Fruit fly (Drosophila melanogaster) whole organism, embryonic: ENCODE results near the gene Chpf.
A peak's percentile ranks its signal among the peaks of the same experiment; 100 is the strongest.

Experiments
- CG10462 ChIP-seq: fragments of 200-800 bp; sonication (Bioruptor generic); optimal IDR thresholded peaks from 2 replicates; lab custom pipeline; 2016; ENCODE audit warnings: missing biosample characterization, missing genetic modification characterization
- CG10543 ChIP-seq: fragments of 200-800 bp; sonication (Bioruptor generic); optimal IDR thresholded peaks from 3 replicates; lab custom pipeline; 2017; ENCODE audit warnings: missing biosample characterization, mild to moderate bottlenecking, missing genetic modification characterization, moderate library complexity
- CG11093 ChIP-seq: fragments of 200-800 bp; sonication (Bioruptor generic); IDR thresholded peaks from 3 replicates; pipeline ENCODE4 v1.3.6; 2022; ENCODE audit warnings: missing biosample characterization, missing genetic modification characterization
- CG12071 ChIP-seq: fragments of 200-800 bp; sonication (Bioruptor generic); optimal IDR thresholded peaks from 3 replicates; lab custom pipeline; 2018; ENCODE audit warnings: missing biosample characterization, mild to moderate bottlenecking, missing genetic modification characterization
- CG12744 ChIP-seq: fragments of 200-800 bp; sonication (Bioruptor generic); optimal IDR thresholded peaks from 2 replicates; lab custom pipeline; 2016; ENCODE audit warnings: missing biosample characterization, missing genetic modification characterization
- CG15514 ChIP-seq: fragments of 200-800 bp; sonication (Bioruptor generic); optimal IDR thresholded peaks from 3 replicates; lab custom pipeline; 2017; ENCODE audit warnings: missing biosample characterization, missing genetic modification characterization, mild to moderate bottlenecking, moderate library complexity, missing genetic modification reagents
- CG15601 ChIP-seq: fragments of 200-800 bp; sonication (Bioruptor generic); optimal IDR thresholded peaks from 3 replicates; lab custom pipeline; 2019; ENCODE audit warnings: missing biosample characterization, mild to moderate bottlenecking, missing genetic modification characterization, moderate library complexity
- CG1792 ChIP-seq: fragments of 200-800 bp; sonication (Bioruptor generic); optimal IDR thresholded peaks from 2 replicates; lab custom pipeline; 2016; ENCODE audit warnings: missing biosample characterization, missing genetic modification characterization
- CG2202 ChIP-seq: fragments of 200-800 bp; sonication (Bioruptor generic); optimal IDR thresholded peaks from 2 replicates; lab custom pipeline; 2018; ENCODE audit warnings: missing biosample characterization, mild to moderate bottlenecking, missing genetic modification characterization
- CG3847 ChIP-seq: fragments of 200-800 bp; sonication (Bioruptor generic); IDR thresholded peaks from 2 replicates; pipeline ENCODE4 v1.3.6; 2022; ENCODE audit warnings: missing biosample characterization, missing genetic modification characterization
- CG4730 ChIP-seq: fragments of 200-800 bp; sonication (Bioruptor generic); IDR thresholded peaks from 2 replicates; pipeline ENCODE4 v1.3.6; 2022; ENCODE audit warnings: missing biosample characterization, missing genetic modification characterization
- CG6683 ChIP-seq: fragments of 200-800 bp; sonication (Bioruptor generic); optimal IDR thresholded peaks from 2 replicates; lab custom pipeline; 2017; ENCODE audit warnings: missing biosample characterization, mild to moderate bottlenecking, missing genetic modification characterization, missing genetic modification reagents
- CG6813 ChIP-seq: fragments of 200-800 bp; sonication (Bioruptor generic); optimal IDR thresholded peaks from 2 replicates; lab custom pipeline; 2017; ENCODE audit warnings: missing biosample characterization, missing genetic modification characterization, mild to moderate bottlenecking, moderate library complexity, missing genetic modification reagents
- CG7372 ChIP-seq: fragments of 200-800 bp; sonication (Bioruptor generic); IDR thresholded peaks from 2 replicates; pipeline ENCODE4 v1.3.6; 2022; ENCODE audit warnings: missing biosample characterization, missing genetic modification characterization
- CG7556 ChIP-seq: fragments of 200-800 bp; sonication (Bioruptor generic); optimal IDR thresholded peaks from 2 replicates; lab custom pipeline; 2017; ENCODE audit warnings: missing biosample characterization, mild to moderate bottlenecking, missing genetic modification characterization
- CG9215 ChIP-seq: fragments of 200-800 bp; sonication (Bioruptor generic); IDR thresholded peaks from 2 replicates; pipeline ENCODE4 v1.3.6; 2022; ENCODE audit warnings: missing biosample characterization, missing genetic modification characterization
- Dek ChIP-seq: fragments of 200-800 bp; sonication (Bioruptor generic); optimal IDR thresholded peaks from 3 replicates; lab custom pipeline; 2019; ENCODE audit warnings: missing biosample characterization, mild to moderate bottlenecking, missing genetic modification characterization, moderate library complexity
- Dip3 ChIP-seq: fragments of 200-800 bp; sonication (Bioruptor generic); optimal IDR thresholded peaks from 3 replicates; lab custom pipeline; 2016; ENCODE audit warnings: missing biosample characterization, missing genetic modification characterization
- Hey ChIP-seq: fragments of 200-800 bp; sonication (Bioruptor generic); optimal IDR thresholded peaks from 3 replicates; lab custom pipeline; 2018; ENCODE audit warnings: missing biosample characterization, mild to moderate bottlenecking, missing genetic modification characterization
- HmgZ ChIP-seq: fragments of 200-800 bp; sonication (Bioruptor generic); optimal IDR thresholded peaks from 2 replicates; lab custom pipeline; 2018; ENCODE audit warnings: missing biosample characterization, mild to moderate bottlenecking, missing genetic modification characterization
- Hr51 ChIP-seq, 2 experiments: fragments of 200-800 bp; sonication (Bioruptor generic); optimal IDR thresholded peaks; 2 replicates in 1 of 2; 3 replicates in 1 of 2; lab custom pipeline; 2016 to 2018; ENCODE audit warnings: missing biosample characterization in 2 of 2, missing genetic modification characterization in 2 of 2, mild to moderate bottlenecking in 1 of 2, moderate library complexity in 1 of 2
- NFAT ChIP-seq: fragments of 200-800 bp; sonication (Bioruptor generic); IDR thresholded peaks from 2 replicates; pipeline ENCODE4 v1.3.6; 2022; ENCODE audit warnings: missing biosample characterization, missing genetic modification characterization
- NK7.1 ChIP-seq: fragments of 200-800 bp; sonication (Bioruptor generic); optimal IDR thresholded peaks from 3 replicates; lab custom pipeline; 2016; ENCODE audit warnings: missing biosample characterization, missing genetic modification characterization
- Oaz ChIP-seq: fragments of 200-800 bp; sonication (Bioruptor generic); IDR thresholded peaks from 2 replicates; pipeline ENCODE4 v1.3.6; 2022; ENCODE audit warnings: missing biosample characterization, missing genetic modification characterization
- Ravus ChIP-seq: fragments of 200-800 bp; sonication (Bioruptor generic); IDR thresholded peaks from 2 replicates; pipeline ENCODE4 v1.3.6; 2022; ENCODE audit warnings: missing biosample characterization, missing genetic modification characterization
- Rfx ChIP-seq: fragments of 200-800 bp; sonication (Bioruptor generic); IDR thresholded peaks from 2 replicates; pipeline ENCODE4 v1.3.6; 2022; ENCODE audit warnings: missing biosample characterization, missing genetic modification characterization
- Usf ChIP-seq: fragments of 200-800 bp; sonication (Bioruptor generic); optimal IDR thresholded peaks from 2 replicates; lab custom pipeline; 2017; ENCODE audit warnings: missing genotype, missing biosample characterization, missing genetic modification characterization
- abd-A ChIP-seq: fragments of 200-800 bp; sonication (Bioruptor generic); optimal IDR thresholded peaks from 3 replicates; lab custom pipeline; 2019; ENCODE audit warnings: missing biosample characterization, mild to moderate bottlenecking, missing genetic modification characterization, moderate library complexity
- ac ChIP-seq: fragments of 200-800 bp; sonication (Bioruptor generic); optimal IDR thresholded peaks from 3 replicates; lab custom pipeline; 2017; ENCODE audit warnings: missing biosample characterization, mild to moderate bottlenecking, missing genetic modification characterization
- ap ChIP-seq: fragments of 200-800 bp; sonication (Bioruptor generic); IDR thresholded peaks from 2 replicates; pipeline ENCODE4 v1.3.6; 2022; ENCODE audit warnings: missing biosample characterization, missing genetic modification characterization
- ase ChIP-seq: fragments of 200-800 bp; sonication (Bioruptor generic); IDR thresholded peaks from 3 replicates; pipeline ENCODE4 v1.3.6; 2022; ENCODE audit warnings: missing biosample characterization, missing genetic modification characterization
- ato ChIP-seq: fragments of 200-800 bp; sonication (Bioruptor generic); IDR thresholded peaks from 2 replicates; pipeline ENCODE4 v1.3.6; 2022; ENCODE audit warnings: missing biosample characterization, missing genetic modification characterization; ENCODE audit not compliant: partially characterized antibody
- br ChIP-seq: fragments of >200 bp; optimal IDR thresholded peaks from 2 replicates; lab custom pipeline; 2017
- chif ChIP-seq, 2 experiments: fragments of 200-800 bp; sonication (Bioruptor generic); optimal IDR thresholded peaks; 3 replicates each; lab custom pipeline; 2016; ENCODE audit warnings: missing biosample characterization in 2 of 2, missing genetic modification characterization in 2 of 2
- da ChIP-seq: fragments of 200-800 bp; sonication (Bioruptor generic); optimal IDR thresholded peaks from 2 replicates; lab custom pipeline; 2016; ENCODE audit warnings: missing biosample characterization, missing genetic modification characterization
- dmrt99B ChIP-seq: fragments of 200-800 bp; sonication (Bioruptor generic); optimal IDR thresholded peaks from 2 replicates; lab custom pipeline; 2018; ENCODE audit warnings: missing biosample characterization, mild to moderate bottlenecking, missing genetic modification characterization, moderate library complexity
- esg ChIP-seq: fragments of 200-800 bp; sonication (Bioruptor generic); conservative IDR thresholded peaks from 2 replicates; pipeline ENCODE4 v1.3.6; 2022; ENCODE audit warnings: missing biosample characterization, missing genetic modification characterization
- gro ChIP-seq: fragments of 200-800 bp; sonication (Bioruptor generic); optimal IDR thresholded peaks from 2 replicates; lab custom pipeline; 2016; ENCODE audit warnings: missing biosample characterization, missing genetic modification characterization
- hb ChIP-seq: fragments of 200-800 bp; sonication (Bioruptor generic); IDR thresholded peaks from 3 replicates; pipeline ENCODE4 v1.3.6; 2022; ENCODE audit warnings: missing biosample characterization, missing genetic modification characterization; ENCODE audit not compliant: partially characterized antibody
- nmo ChIP-seq: fragments of 200-800 bp; sonication (Bioruptor generic); optimal IDR thresholded peaks from 2 replicates; lab custom pipeline; 2018; ENCODE audit warnings: missing biosample characterization, mild to moderate bottlenecking, missing genetic modification characterization, moderate library complexity
- nom ChIP-seq: fragments of 200-800 bp; sonication (Bioruptor generic); optimal IDR thresholded peaks from 2 replicates; lab custom pipeline; 2017; ENCODE audit warnings: missing biosample characterization, missing genetic modification characterization, mild to moderate bottlenecking, moderate library complexity, missing genetic modification reagents
- pb ChIP-seq: fragments of 200-800 bp; sonication (Bioruptor generic); optimal IDR thresholded peaks from 3 replicates; lab custom pipeline; 2016; ENCODE audit warnings: missing biosample characterization, missing genetic modification characterization
- pho ChIP-seq: fragments of 200-800 bp; sonication (Bioruptor generic); optimal IDR thresholded peaks from 2 replicates; lab custom pipeline; 2016; ENCODE audit warnings: missing biosample characterization, missing genetic modification characterization
- prd ChIP-seq, 3 experiments: fragments of >200 bp in 2 of 3; fragments of 200-800 bp in 1 of 3; sonication (Bioruptor generic) in 1 of 3; optimal IDR thresholded peaks in 2 of 3; IDR thresholded peaks in 1 of 3; 2 replicates in 2 of 3; 3 replicates in 1 of 3; pipeline versions ENCODE4 v1.3.6 to Lab custom; 2017 to 2022; ENCODE audit warnings: missing biosample characterization in 1 of 3, missing genetic modification characterization in 1 of 3
- run ChIP-seq: fragments of 200-800 bp; sonication (Bioruptor generic); optimal IDR thresholded peaks from 3 replicates; lab custom pipeline; 2018; ENCODE audit warnings: missing biosample characterization, mild to moderate bottlenecking, missing genetic modification characterization
- salm ChIP-seq: fragments of 200-800 bp; sonication (Bioruptor generic); optimal IDR thresholded peaks from 2 replicates; lab custom pipeline; 2018; ENCODE audit warnings: missing biosample characterization, mild to moderate bottlenecking, missing genetic modification characterization
- scrt ChIP-seq: fragments of 200-800 bp; sonication (Bioruptor generic); optimal IDR thresholded peaks from 2 replicates; lab custom pipeline; 2018; ENCODE audit warnings: missing biosample characterization, mild to moderate bottlenecking, missing genetic modification characterization, moderate library complexity
- slou ChIP-seq: fragments of 200-800 bp; sonication (Bioruptor generic); optimal IDR thresholded peaks from 3 replicates; lab custom pipeline; 2016; ENCODE audit warnings: missing biosample characterization, missing genetic modification characterization
- tup ChIP-seq: fragments of 200-800 bp; sonication (Bioruptor generic); optimal IDR thresholded peaks from 2 replicates; lab custom pipeline; 2016; ENCODE audit warnings: missing biosample characterization, mild to moderate bottlenecking, missing genetic modification characterization, moderate library complexity

The Chpf gene

dm6 chrX:13088025-13088805 lies 24.0 kb downstream of the Chpf start (continued):
- no peak for TF ChIP-seq da (GFP tag; lab: Kevin White, UChicago)
- no peak for TF ChIP-seq CG12744 (GFP tag; lab: Kevin White, UChicago)
- no peak for TF ChIP-seq nom (GFP tag; lab: Kevin White, UChicago)
- no peak for TF ChIP-seq HmgZ (tag; lab: Kevin White, UChicago)
- TF ChIP-seq CG1792 (GFP tag; lab: Kevin White, UChicago): no peak
- TF ChIP-seq gro (GFP tag; lab: Kevin White, UChicago): no peak
- no peak for TF ChIP-seq prd (optimal IDR thresholded peaks at IDR 0.05; lab: Kevin White, UChicago)
- no peak for TF ChIP-seq prd (GFP tag; IDR thresholded peaks at IDR 0.05; lab: Robert Waterston, UW)
- TF ChIP-seq tup (GFP tag; lab: Kevin White, UChicago): no peak
- no peak for TF ChIP-seq CG9215 (GFP tag; lab: Robert Waterston, UW)
- TF ChIP-seq CG7372 (GFP tag; lab: Robert Waterston, UW): no peak
- peak; percentile 34 for TF ChIP-seq CG15601
- no peak for TF ChIP-seq slou (GFP tag; lab: Kevin White, UChicago)
- no peak for TF ChIP-seq pb
- TF ChIP-seq br (lab: Kevin White, UChicago): no peak
- TF ChIP-seq Rfx (GFP tag; lab: Robert Waterston, UW): peak; percentile 31
- TF ChIP-seq Oaz: no peak
- no peak for TF ChIP-seq Dek (tag; lab: Kevin White, UChicago)
- TF ChIP-seq CG6683: no peak
- no peak for TF ChIP-seq NK7.1
- TF ChIP-seq Ravus (GFP tag; lab: Robert Waterston, UW): no peak
- no peak for TF ChIP-seq esg (GFP tag; lab: Robert Waterston, UW)
- TF ChIP-seq ase (GFP tag; lab: Robert Waterston, UW): no peak
- no peak for TF ChIP-seq Usf (GFP tag; lab: Kevin White, UChicago)
- TF ChIP-seq ato (GFP tag; lab: Robert Waterston, UW): no peak
- peak in 1 of 2 experiments; percentile 44 for TF ChIP-seq Hr51 (GFP tag; optimal IDR thresholded peaks at IDR 0.05; lab: Kevin White, UChicago)
- TF ChIP-seq CG2202 (tag; lab: Kevin White, UChicago): peak; percentile 3
- TF ChIP-seq run (tag; lab: Kevin White, UChicago): no peak
- TF ChIP-seq CG15514: no peak
- no peak for TF ChIP-seq ac
- peak; percentile 59 for TF ChIP-seq dmrt99B (tag; lab: Kevin White, UChicago)
- TF ChIP-seq CG4730 (GFP tag; lab: Robert Waterston, UW): no peak
- no peak for TF ChIP-seq scrt
- no peak for TF ChIP-seq Hey
- TF ChIP-seq hb (GFP tag; lab: Robert Waterston, UW): no peak
- TF ChIP-seq nmo: peak; percentile 29
- TF ChIP-seq CG11093 (GFP tag; lab: Robert Waterston, UW): no peak
- TF ChIP-seq CG3847 (GFP tag; lab: Robert Waterston, UW): 0 out of 2 replicates have a peak, but pooled peaks have one; percentile 16
- no peak for TF ChIP-seq Dip3 (GFP tag; lab: Kevin White, UChicago)
- TF ChIP-seq CG10543 (GFP tag; lab: Kevin White, UChicago): peak; percentile 12
- TF ChIP-seq ap (GFP tag; lab: Robert Waterston, UW): 0 out of 2 replicates have a peak, but pooled peaks have one; percentile 9
- TF ChIP-seq pho (GFP tag; lab: Kevin White, UChicago): no peak
- TF ChIP-seq CG10462 (GFP tag; lab: Kevin White, UChicago): no peak
- no peak for TF ChIP-seq abd-A (tag; lab: Kevin White, UChicago)
- peak; percentile 45 for TF ChIP-seq CG12071
- TF ChIP-seq CG6813 (GFP tag; lab: Kevin White, UChicago): no peak
- TF ChIP-seq chif (GFP tag; optimal IDR thresholded peaks at IDR 0.05; lab: Kevin White, UChicago): no peak
- no peak for TF ChIP-seq salm (tag; lab: Kevin White, UChicago)
- no peak for TF ChIP-seq NFAT (GFP tag; lab: Robert Waterston, UW)
- peak; percentile 34 for TF ChIP-seq CG7556
